Worm (Caenorhabditis elegans): ENCODE measurements around the gene ZK285.2.

- TF ChIP-seq dao-5 (tag; optimal IDR thresholded peaks at IDR 0.05) (no peak), him-1 (tag; optimal IDR thresholded peaks at IDR 0.05) (no peak)
Observed at ce11 chrV:16075250-16075709, 28.6 kb downstream of the ZK285.2 start, which contains the start of the genes F14H3.12 and srj-29.
